Fruit fly (Drosophila melanogaster): ENCODE data around the gene mRpL51.

mRpL51 gene

DNA sequence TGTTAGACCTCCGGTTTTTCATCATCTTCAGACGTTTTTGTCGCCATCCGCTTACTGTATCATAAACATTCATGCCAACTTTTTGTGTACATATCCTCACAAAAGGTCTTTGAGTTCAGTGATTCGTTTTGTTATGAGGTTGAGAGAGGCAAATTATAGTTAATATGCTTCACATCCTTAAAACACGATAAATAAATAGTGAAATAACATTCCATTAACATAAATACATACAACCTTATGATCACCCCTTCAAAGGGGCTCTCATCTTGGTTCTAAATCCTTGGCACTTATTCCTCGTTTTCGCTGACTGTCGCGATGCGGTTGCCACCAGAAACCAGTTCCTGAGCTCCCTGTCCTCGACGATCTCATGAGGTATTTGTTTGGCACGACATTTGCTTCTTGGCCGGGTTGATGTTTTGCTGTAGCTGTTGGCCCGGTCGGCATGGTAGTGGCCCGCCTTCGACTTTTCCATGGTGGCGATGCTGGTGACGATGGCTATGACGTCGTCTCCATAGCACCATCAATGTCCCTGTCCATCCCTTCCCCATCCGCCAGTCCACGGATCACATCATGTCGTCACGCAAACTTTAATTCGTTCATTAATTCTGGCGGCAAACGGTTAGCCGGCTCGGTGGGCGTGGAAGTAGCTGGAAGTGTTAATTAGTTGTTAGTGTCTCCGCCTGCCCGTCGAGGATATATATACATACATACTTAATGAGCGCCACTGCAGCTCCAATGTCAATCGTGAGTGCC lies 48.1 kb downstream of the mRpL51 start:
- TF ChIP-seq CG17806 (tag; optimal IDR thresholded peaks at IDR 0.05): no peak
- TF ChIP-seq Pif1A (GFP tag; optimal IDR thresholded peaks at IDR 0.05): peak; percentile 21
- peak; percentile 59 for TF ChIP-seq CG14655 (GFP tag; optimal IDR thresholded peaks at IDR 0.05)
- peak; percentile 13 for TF ChIP-seq gl (tag; optimal IDR thresholded peaks at IDR 0.05)
- no peak for TF ChIP-seq CG9948 (tag; optimal IDR thresholded peaks at IDR 0.05)
- TF ChIP-seq Snoo (tag; optimal IDR thresholded peaks at IDR 0.05): peak; percentile 8
- TF ChIP-seq EcR (GFP tag; optimal IDR thresholded peaks at IDR 0.05): no peak
- no peak for TF ChIP-seq fd96Ca (GFP tag; IDR thresholded peaks at IDR 0.05)
- no peak for TF ChIP-seq rn (GFP tag; IDR thresholded peaks at IDR 0.05)
- peak; percentile 41 for TF ChIP-seq CG8159 (tag; optimal IDR thresholded peaks at IDR 0.05)
- TF ChIP-seq CG15710 (tag; optimal IDR thresholded peaks at IDR 0.05): peak; percentile 15
- peak; percentile 49 for TF ChIP-seq CG8301 (tag; optimal IDR thresholded peaks at IDR 0.05)

Data from whole organism, pupa.